Fruit fly (Drosophila melanogaster): ENCODE data around the gene Rac1.
A peak's percentile ranks its signal among the peaks of the same experiment; 100 is the strongest.

Rac1 gene

DNA sequence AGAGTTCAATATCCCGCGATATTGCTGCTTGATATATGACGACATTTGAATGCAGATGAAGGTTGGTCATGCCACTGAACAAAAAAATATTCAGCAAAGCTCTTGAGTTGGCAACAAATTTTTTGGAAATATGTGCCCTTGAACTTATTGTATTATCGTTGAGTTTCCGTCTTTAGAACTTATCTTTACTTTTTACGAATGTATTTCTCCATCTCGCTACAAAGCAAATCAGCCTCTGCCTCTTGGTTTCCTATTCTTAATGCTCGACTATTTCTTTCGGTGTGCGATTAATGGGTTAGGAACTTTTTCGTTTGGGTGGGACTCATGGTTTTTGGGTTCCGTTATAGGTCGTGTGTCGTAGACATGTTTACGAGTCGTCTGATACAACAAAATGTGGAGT lies 20.7 kb upstream of the Rac1 start (continued):
- TF ChIP-seq tx (GFP tag; optimal IDR thresholded peaks at IDR 0.05) (peak; percentile 56), NC2α (GFP tag; optimal IDR thresholded peaks at IDR 0.05) (peak; percentile 74), phol (tag; optimal IDR thresholded peaks at IDR 0.05) (peak; percentile 78), CG8944 (GFP tag; optimal IDR thresholded peaks at IDR 0.05) (peak; percentile 82), ci (GFP tag; IDR thresholded peaks at IDR 0.05) (peak; percentile 70), CG17328 (GFP tag; IDR thresholded peaks at IDR 0.05) (peak; percentile 84), Ravus (GFP tag; IDR thresholded peaks at IDR 0.05) (no peak), CG8765 (GFP tag; IDR thresholded peaks at IDR 0.05) (no peak), CG17612 (GFP tag; IDR thresholded peaks at IDR 0.05) (no peak), CTCF (GFP tag; optimal IDR thresholded peaks at IDR 0.05) (no peak), Dad (GFP tag; optimal IDR thresholded peaks at IDR 0.05) (peak; percentile 41), CG5953 (GFP tag; IDR thresholded peaks at IDR 0.05) (peak; percentile 43; the same call in 1 of the 2 replicates), fd3F (GFP tag; optimal IDR thresholded peaks at IDR 0.05) (no peak), CG4424 (GFP tag; optimal IDR thresholded peaks at IDR 0.05) (peak; percentile 74), mam (GFP tag; optimal IDR thresholded peaks at IDR 0.05) (peak; percentile 28), Atf6 (GFP tag; IDR thresholded peaks at IDR 0.05) (no peak), lab (GFP tag; optimal IDR thresholded peaks at IDR 0.05) (peak; percentile 34), tin (GFP tag; optimal IDR thresholded peaks at IDR 0.05) (peak; percentile 68), CG10209 (GFP tag; optimal IDR thresholded peaks at IDR 0.05) (peak; percentile 73), yki (optimal IDR thresholded peaks at IDR 0.05) (no peak), ewg (GFP tag; optimal IDR thresholded peaks at IDR 0.05) (peak; percentile 56), Stat92E (GFP tag; optimal IDR thresholded peaks at IDR 0.05) (peak in 1 of 3 experiments; percentile 69), CG7357 (GFP tag; IDR thresholded peaks at IDR 0.05) (peak; percentile 42; the same call in 1 of the 3 replicates), mld (GFP tag; IDR thresholded peaks at IDR 0.05; ENCODE audit: partially characterized antibody) (no peak), Xbp1 (GFP tag; optimal IDR thresholded peaks at IDR 0.05) (peak; percentile 75), CG13296 (GFP tag; optimal IDR thresholded peaks at IDR 0.05) (peak; percentile 16), CG2120 (GFP tag; optimal IDR thresholded peaks at IDR 0.05) (peak; percentile 45), sima (GFP tag; optimal IDR thresholded peaks at IDR 0.05) (no peak), H15 (GFP tag; IDR thresholded peaks at IDR 0.05) (peak; percentile 66; the same call in 2 of the 3 replicates), fd102C (GFP tag; optimal IDR thresholded peaks at IDR 0.05) (no peak), Spps (tag; optimal IDR thresholded peaks at IDR 0.05) (peak; percentile 80), CG10979 (tag; optimal IDR thresholded peaks at IDR 0.05) (peak; percentile 88), corto (GFP tag; optimal IDR thresholded peaks at IDR 0.05) (no peak), CG30403 (GFP tag; optimal IDR thresholded peaks at IDR 0.05) (peak; percentile 68), CG10462 (GFP tag; optimal IDR thresholded peaks at IDR 0.05) (peak; percentile 47), CG1602 (GFP tag; optimal IDR thresholded peaks at IDR 0.05) (peak; percentile 68), CG3995 (GFP tag; optimal IDR thresholded peaks at IDR 0.05) (no peak), eyg (GFP tag; optimal IDR thresholded peaks at IDR 0.05) (peak; percentile 25), seq (GFP tag; IDR thresholded peaks at IDR 0.05) (no peak), CG33213 (GFP tag; optimal IDR thresholded peaks at IDR 0.05) (peak; percentile 45), CG8089 (GFP tag; optimal IDR thresholded peaks at IDR 0.05) (peak; percentile 75), CG2875 (GFP tag; optimal IDR thresholded peaks at IDR 0.05) (peak; percentile 54), CG14965 (GFP tag; optimal IDR thresholded peaks at IDR 0.05; ENCODE audit: borderline replicate concordance) (no peak)

DNA sequence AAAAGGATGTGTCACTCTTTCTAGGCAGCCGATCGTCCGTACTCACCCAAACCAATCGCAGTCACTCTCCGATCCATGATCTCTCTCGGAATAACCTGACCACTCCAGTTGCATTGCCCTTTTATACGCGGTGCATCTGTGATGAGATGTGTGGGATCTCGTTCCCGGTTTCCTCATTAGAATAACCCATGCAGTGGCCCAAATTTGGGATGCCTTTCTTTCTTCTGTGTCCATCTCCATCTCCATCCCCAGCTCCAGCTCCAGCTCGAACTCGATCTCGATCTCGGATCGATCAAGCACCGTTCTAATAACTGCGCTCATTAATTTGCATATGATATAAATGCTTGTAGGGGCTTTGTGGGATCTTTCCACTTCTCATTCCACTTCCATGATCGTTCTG lies 20.2 kb upstream of the Rac1 start, which contains the start of gene CG9184:
CG9184 (minus strand) TSS at position 101 of the 400 bp plus-strand sequence.
- TF ChIP-seq tin (GFP tag; optimal IDR thresholded peaks at IDR 0.05) (no peak), CG6175 (GFP tag; IDR thresholded peaks at IDR 0.05) (no peak), hkb (optimal IDR thresholded peaks at IDR 0.05) (no peak), hkb (GFP tag; IDR thresholded peaks at IDR 0.05) (no peak), gt (GFP tag; IDR thresholded peaks at IDR 0.05) (no peak), CG2889 (GFP tag; IDR thresholded peaks at IDR 0.05) (no peak), Hr39 (optimal IDR thresholded peaks at IDR 0.05) (no peak), CG32532 (GFP tag; IDR thresholded peaks at IDR 0.05) (no peak), CG11085 (GFP tag; IDR thresholded peaks at IDR 0.05) (no peak), Rfx (GFP tag; IDR thresholded peaks at IDR 0.05) (no peak), Ets65A (GFP tag) (peak; percentile 19), Mad (GFP tag; optimal IDR thresholded peaks at IDR 0.05) (no peak), grn (GFP tag; optimal IDR thresholded peaks at IDR 0.05) (peak; percentile 1)

Measured in whole organism, embryonic.